Worm (Caenorhabditis elegans): ENCODE measurements around the gene eif-3.D.
A peak's percentile ranks its signal among the peaks of the same experiment; 100 is the strongest.

The eif-3.D gene

ce11 chrIII:8923240-8923734 lies 48.1 kb downstream of the eif-3.D start, which contains the start of gene glb-1:
Gene glb-1, minus strand, starts transcription at chrIII:8923290.
- no peak for TF ChIP-seq cnd-1 (tag; optimal IDR thresholded peaks at IDR 0.05)

- TF ChIP-seq nhr-237 (tag; optimal IDR thresholded peaks at IDR 0.05), result peak; percentile 39
- TF ChIP-seq lsy-2 (tag; optimal IDR thresholded peaks at IDR 0.05), result peak; percentile 4
- no peak for TF ChIP-seq tbx-8 (GFP tag; optimal IDR thresholded peaks at IDR 0.05)
- peak; percentile 60 for TF ChIP-seq unc-62 (GFP tag; optimal IDR thresholded peaks at IDR 0.05)
- TF ChIP-seq zip-8 (tag; optimal IDR thresholded peaks at IDR 0.05), result no peak
- TF ChIP-seq hlh-1 (tag; optimal IDR thresholded peaks at IDR 0.05), result peak; percentile 13
Measured at ce11 chrIII:8922061-8922460, 49.3 kb downstream of the eif-3.D start.

- TF ChIP-seq ces-1 (GFP tag; optimal IDR thresholded peaks at IDR 0.05), result no peak
- no peak for TF ChIP-seq mls-2 (tag; optimal IDR thresholded peaks at IDR 0.05)
- no peak for TF ChIP-seq snpc-4 (tag; optimal IDR thresholded peaks at IDR 0.05)
- TF ChIP-seq nhr-2 (tag; optimal IDR thresholded peaks at IDR 0.05), result no peak
- TF ChIP-seq unc-62 (GFP tag; optimal IDR thresholded peaks at IDR 0.05), result no peak
- no peak for TF ChIP-seq mab-5 (tag; optimal IDR thresholded peaks at IDR 0.05)
- TF ChIP-seq elt-3 (tag; optimal IDR thresholded peaks at IDR 0.05), result no peak
- no peak for TF ChIP-seq bed-3 (GFP tag; optimal IDR thresholded peaks at IDR 0.05)
- TF ChIP-seq sem-2 (GFP tag; optimal IDR thresholded peaks at IDR 0.05), result no peak
- no peak for TF ChIP-seq ceh-43 (GFP tag; optimal IDR thresholded peaks at IDR 0.05)
- TF ChIP-seq nhr-12 (tag; optimal IDR thresholded peaks at IDR 0.05), result no peak
- no peak for TF ChIP-seq nhr-28 (tag; optimal IDR thresholded peaks at IDR 0.05)
- no peak for TF ChIP-seq unc-120 (tag; optimal IDR thresholded peaks at IDR 0.05; ENCODE audit: poor library complexity, severe bottlenecking)
Measured at ce11 chrIII:8919784-8920183, 51.6 kb downstream of the eif-3.D start, which contains the start of gene ZK637.15. Gene ZK637.15, plus strand, starts transcription at chrIII:8920084.
